Worm (Caenorhabditis elegans) whole organism, L1 larva: ENCODE results near the gene nhr-232.

Experiments
- C04F5.9 ChIP-seq: sonication (generic microtip); optimal IDR thresholded peaks from 2 replicates; lab custom pipeline; 2016; ENCODE audit warnings: missing genetic modification characterization, missing compliant biosample characterization
- C16A3.4 ChIP-seq: fragments of 150-350 bp; optimal IDR thresholded peaks from 2 replicates; lab custom pipeline; 2014; ENCODE audit warnings: missing biosample characterization, missing genetic modification characterization
- Y116A8C.19 ChIP-seq: sonication (generic microtip); optimal IDR thresholded peaks from 2 replicates; lab custom pipeline; 2016; ENCODE audit warnings: missing compliant biosample characterization, missing genetic modification characterization, borderline replicate concordance
- alr-1 ChIP-seq: fragments of 200-800 bp; sonication (Bioruptor generic); optimal IDR thresholded peaks from 2 replicates; lab custom pipeline; 2018; ENCODE audit warnings: borderline replicate concordance, mild to moderate bottlenecking, missing genetic modification characterization, missing compliant biosample characterization
- ceh-63 ChIP-seq: fragments of 200-800 bp; sonication (Bioruptor generic); optimal IDR thresholded peaks from 2 replicates; lab custom pipeline; 2018; ENCODE audit warnings: mild to moderate bottlenecking, missing genetic modification characterization, missing compliant biosample characterization
- ceh-8 ChIP-seq: fragments of 200-800 bp; sonication (Bioruptor generic); optimal IDR thresholded peaks from 2 replicates; lab custom pipeline; 2018; ENCODE audit warnings: mild to moderate bottlenecking, missing genetic modification characterization, moderate library complexity, missing compliant biosample characterization
- ceh-88 ChIP-seq: fragments of 200-800 bp; sonication (Bioruptor generic); IDR thresholded peaks from 2 replicates; pipeline ENCODE4 v1.3.6; 2022; ENCODE audit warnings: missing genetic modification characterization, missing compliant biosample characterization
- ces-1 ChIP-seq: fragments of 150-350 bp; optimal IDR thresholded peaks from 2 replicates; lab custom pipeline; 2014; ENCODE audit warnings: missing biosample characterization, missing genetic modification reagents, missing genetic modification characterization
- dpl-1 ChIP-seq, 3 experiments: fragments of 150-350 bp in 2 of 3; sonication (generic microtip) in 1 of 3; optimal IDR thresholded peaks; 2 replicates each; lab custom pipeline; 2014 to 2017; ENCODE audit warnings: missing biosample characterization in 3 of 3, missing genetic modification characterization in 3 of 3, missing genetic modification reagents in 3 of 3
- efl-1 ChIP-seq, 4 experiments: fragments of 150-350 bp; optimal IDR thresholded peaks in 3 of 4; peaks in 1 of 4; 1 replicate in 1 of 4; 2 replicates in 3 of 4; lab custom pipeline; 2014; ENCODE audit warnings: missing biosample characterization in 2 of 4, missing genetic modification characterization in 2 of 4, missing genetic modification reagents in 2 of 4
- efl-3 ChIP-seq: fragments of 200-800 bp; sonication (Bioruptor generic); optimal IDR thresholded peaks from 2 replicates; lab custom pipeline; 2018; ENCODE audit warnings: mild to moderate bottlenecking, missing genetic modification characterization, missing compliant biosample characterization
- elt-2 ChIP-seq: sonication (generic microtip); optimal IDR thresholded peaks from 2 replicates; lab custom pipeline; 2016; ENCODE audit warnings: missing genetic modification characterization, mild to moderate bottlenecking, inconsistent platforms, missing compliant biosample characterization, missing genetic modification reagents
- fkh-4 ChIP-seq: sonication (generic microtip); optimal IDR thresholded peaks from 2 replicates; lab custom pipeline; 2016; ENCODE audit warnings: missing compliant biosample characterization, missing genetic modification characterization, borderline replicate concordance
- fkh-8 ChIP-seq: sonication (generic microtip); optimal IDR thresholded peaks from 2 replicates; lab custom pipeline; 2016; ENCODE audit warnings: mild to moderate bottlenecking, missing genetic modification characterization, missing compliant biosample characterization
- fos-1 ChIP-seq: fragments of 150-350 bp; optimal IDR thresholded peaks from 2 replicates; lab custom pipeline; 2014; ENCODE audit warnings: missing biosample characterization, missing genetic modification characterization
- grh-1 ChIP-seq: fragments of 200-800 bp; sonication (Bioruptor generic); IDR thresholded peaks from 2 replicates; pipeline ENCODE4 v1.3.6; 2022; ENCODE audit warnings: missing genetic modification reagents, missing genetic modification characterization, missing compliant biosample characterization
- lin-13 ChIP-seq: fragments of 150-350 bp; optimal IDR thresholded peaks from 2 replicates; lab custom pipeline; 2014; ENCODE audit warnings: missing biosample characterization, missing genetic modification reagents, missing genetic modification characterization
- lin-15B ChIP-seq: fragments of 150-350 bp; sonication (generic microtip); optimal IDR thresholded peaks from 3 replicates; lab custom pipeline; 2014; ENCODE audit warnings: missing biosample characterization, missing genetic modification characterization
- lin-35 ChIP-seq, 2 experiments: fragments of 150-350 bp; optimal IDR thresholded peaks; 2 replicates each; lab custom pipeline; 2014; ENCODE audit warnings: missing biosample characterization in 2 of 2, missing genetic modification characterization in 2 of 2, missing genetic modification reagents in 2 of 2
- lin-39 ChIP-seq: fragments of 150-350 bp; optimal IDR thresholded peaks from 2 replicates; lab custom pipeline; 2014; ENCODE audit warnings: missing biosample characterization, missing genetic modification reagents, missing genetic modification characterization
- lir-3 ChIP-seq: sonication (generic microtip); optimal IDR thresholded peaks from 2 replicates; lab custom pipeline; 2016; ENCODE audit warnings: mild to moderate bottlenecking, missing genetic modification characterization, moderate library complexity, missing compliant biosample characterization; ENCODE audit not compliant: poor library complexity
- lsy-2 ChIP-seq, 2 experiments: fragments of 150-350 bp; optimal IDR thresholded peaks; 2 replicates each; lab custom pipeline; 2014; ENCODE audit warnings: missing biosample characterization in 2 of 2, missing genetic modification characterization in 2 of 2
- mab-9 ChIP-seq: fragments of 200-800 bp; sonication (Bioruptor generic); IDR thresholded peaks from 2 replicates; pipeline ENCODE4 v1.3.6; 2022; ENCODE audit warnings: missing genetic modification reagents, missing genetic modification characterization, missing compliant biosample characterization
- mdl-1 ChIP-seq, 2 experiments: fragments of 150-350 bp; optimal IDR thresholded peaks; 2 replicates each; lab custom pipeline; 2014 to 2017; ENCODE audit warnings: missing biosample characterization in 2 of 2, missing genetic modification characterization in 2 of 2, inconsistent platforms in 1 of 2
- mef-2 ChIP-seq: fragments of 150-350 bp; optimal IDR thresholded peaks from 2 replicates; lab custom pipeline; 2014; ENCODE audit warnings: missing biosample characterization, missing genetic modification characterization
- nhr-11 ChIP-seq: fragments of 150-350 bp; optimal IDR thresholded peaks from 2 replicates; lab custom pipeline; 2014; ENCODE audit warnings: missing biosample characterization, missing genetic modification characterization
- nhr-12 ChIP-seq: sonication (generic microtip); optimal IDR thresholded peaks from 2 replicates; lab custom pipeline; 2017; ENCODE audit warnings: missing biosample characterization, missing genetic modification characterization
- nhr-19 ChIP-seq: fragments of 200-800 bp; sonication (Bioruptor generic); conservative IDR thresholded peaks from 2 replicates; pipeline ENCODE4 v1.3.6; 2022; ENCODE audit warnings: missing genetic modification characterization, missing compliant biosample characterization
- nhr-237 ChIP-seq: fragments of 150-350 bp; optimal IDR thresholded peaks from 2 replicates; lab custom pipeline; 2014; ENCODE audit warnings: missing biosample characterization, missing genetic modification characterization
- nhr-76 ChIP-seq: sonication (generic microtip); optimal IDR thresholded peaks from 2 replicates; lab custom pipeline; 2017; ENCODE audit warnings: missing biosample characterization, missing genetic modification characterization
- nhr-77 ChIP-seq: fragments of 150-350 bp; optimal IDR thresholded peaks from 2 replicates; lab custom pipeline; 2014; ENCODE audit warnings: missing biosample characterization, missing genetic modification characterization
- nhr-84 ChIP-seq: sonication (generic microtip); optimal IDR thresholded peaks from 2 replicates; lab custom pipeline; 2017; ENCODE audit warnings: missing biosample characterization, missing genetic modification characterization
- nhr-85 ChIP-seq: sonication (generic microtip); peaks from one replicate; lab custom pipeline; 2016; ENCODE audit warnings: missing genetic modification characterization, inconsistent platforms, missing compliant biosample characterization
- nhr-90 ChIP-seq: sonication (generic microtip); optimal IDR thresholded peaks from 2 replicates; lab custom pipeline; 2016; ENCODE audit warnings: mild to moderate bottlenecking, missing genetic modification characterization, missing compliant biosample characterization; ENCODE audit not compliant: poor library complexity
- pax-3 ChIP-seq: fragments of 200-800 bp; sonication (Bioruptor generic); optimal IDR thresholded peaks from 2 replicates; lab custom pipeline; 2018; ENCODE audit warnings: mild to moderate bottlenecking, missing genetic modification characterization, moderate library complexity, missing compliant biosample characterization
- rnt-1 ChIP-seq: sonication (generic microtip); optimal IDR thresholded peaks from 2 replicates; lab custom pipeline; 2016; ENCODE audit warnings: mild to moderate bottlenecking, missing genetic modification characterization, moderate library complexity, missing compliant biosample characterization
- skn-1 ChIP-seq: fragments of 150-350 bp; optimal IDR thresholded peaks from 2 replicates; lab custom pipeline; 2014; ENCODE audit warnings: missing biosample characterization, missing genetic modification characterization
- snu-23 ChIP-seq: sonication (generic microtip); optimal IDR thresholded peaks from 2 replicates; lab custom pipeline; 2016; ENCODE audit warnings: missing genetic modification characterization, missing compliant biosample characterization
- swsn-7 ChIP-seq: sonication (generic microtip); optimal IDR thresholded peaks from 2 replicates; lab custom pipeline; 2016; ENCODE audit warnings: missing genetic modification characterization, missing compliant biosample characterization
- tbx-2 ChIP-seq: sonication (generic microtip); optimal IDR thresholded peaks from 2 replicates; lab custom pipeline; 2016; ENCODE audit warnings: missing genetic modification characterization, missing compliant biosample characterization
- tlp-1 ChIP-seq: fragments of 150-350 bp; optimal IDR thresholded peaks from 2 replicates; lab custom pipeline; 2014; ENCODE audit warnings: missing biosample characterization, missing genetic modification characterization
- unc-130 ChIP-seq: fragments of 150-350 bp; optimal IDR thresholded peaks from 2 replicates; lab custom pipeline; 2017; ENCODE audit warnings: missing biosample characterization, missing genetic modification characterization, inconsistent platforms
- unc-30 ChIP-seq: sonication (generic microtip); optimal IDR thresholded peaks from 2 replicates; lab custom pipeline; 2017; ENCODE audit warnings: missing biosample characterization, missing genetic modification characterization
- unc-62 ChIP-seq: fragments of 150-350 bp; optimal IDR thresholded peaks from 2 replicates; lab custom pipeline; 2014; ENCODE audit warnings: missing biosample characterization, missing genetic modification reagents, missing genetic modification characterization
- unc-86 ChIP-seq: sonication (generic microtip); optimal IDR thresholded peaks from 2 replicates; lab custom pipeline; 2016; ENCODE audit warnings: missing genetic modification characterization, missing compliant biosample characterization
- unc-98 ChIP-seq: fragments of 200-800 bp; sonication (Bioruptor generic); IDR thresholded peaks from 2 replicates; pipeline ENCODE4 v1.3.6; 2022; ENCODE audit warnings: missing genetic modification characterization, missing compliant biosample characterization
- vab-15 ChIP-seq: sonication (generic microtip); optimal IDR thresholded peaks from 2 replicates; lab custom pipeline; 2017; ENCODE audit warnings: missing genotype, mild to moderate bottlenecking, missing genetic modification characterization, missing compliant biosample characterization
- xbp-1 ChIP-seq: sonication (generic microtip); optimal IDR thresholded peaks from 2 replicates; lab custom pipeline; 2016; ENCODE audit warnings: missing genetic modification characterization, missing compliant biosample characterization

nhr-232 gene

ce11 chrV:10237171-10237570 lies 18.8 kb upstream of the nhr-232 start:
- TF ChIP-seq unc-86 (no peak), ceh-63 (GFP tag; lab: Kevin White, UChicago) (no peak), pax-3 (no peak), mab-9 (GFP tag; lab: Robert Waterston, UW) (no peak), nhr-237 (tag; lab: Kevin White, UChicago) (no peak), alr-1 (tag; lab: Kevin White, UChicago) (no peak), grh-1 (GFP tag; lab: Robert Waterston, UW) (no peak), tlp-1 (tag; lab: Kevin White, UChicago) (no peak), xbp-1 (no peak), vab-15 (no peak), lin-35 (GFP tag; optimal IDR thresholded peaks at IDR 0.05; lab: Kevin White, UChicago) (no peak), lir-3 (tag; lab: Kevin White, UChicago) (no peak), lin-13 (GFP tag; lab: Kevin White, UChicago) (no peak), mdl-1 (tag; optimal IDR thresholded peaks at IDR 0.05; lab: Kevin White, UChicago) (no peak), efl-3 (GFP tag; lab: Kevin White, UChicago) (no peak), mef-2 (tag; lab: Kevin White, UChicago) (no peak), elt-2 (tag; lab: Kevin White, UChicago) (no peak), unc-30 (no peak)

- peak; percentile 53 for TF ChIP-seq nhr-85
- TF ChIP-seq efl-1 (optimal IDR thresholded peaks at IDR 0.05; lab: Kevin White, UChicago): no peak
- peak in 1 of 2 experiments; percentile 11 for TF ChIP-seq efl-1 (GFP tag; optimal IDR thresholded peaks at IDR 0.05 in 1 of 2; lab: Kevin White, UChicago)
- no peak for TF ChIP-seq nhr-90 (tag; lab: Kevin White, UChicago)
- TF ChIP-seq rnt-1 (tag; lab: Kevin White, UChicago): no peak
These were observed 18.0 kb upstream of the nhr-232 start for ce11 chrV:10237959-10238444.

DNA sequence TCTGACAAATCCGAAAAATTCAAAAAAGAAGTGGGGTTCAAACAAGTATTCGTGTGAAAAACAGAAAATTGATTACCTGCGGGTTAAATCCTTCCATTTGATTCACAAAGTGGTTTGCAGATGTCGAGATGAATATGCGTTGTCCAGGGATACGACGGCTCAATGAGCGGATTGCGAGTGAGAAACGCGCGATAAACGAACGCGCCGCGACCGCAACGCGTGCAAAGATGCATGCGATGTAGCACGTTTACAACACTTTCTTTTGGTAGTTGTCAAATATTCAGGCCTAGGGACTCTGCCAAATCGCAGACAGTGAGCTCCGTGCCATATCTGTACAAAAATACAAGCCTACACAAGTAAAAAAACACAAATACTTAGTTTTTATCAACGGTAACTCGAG lies 17.3 kb upstream of the nhr-232 start, which contains the start of gene fubl-1:
Gene fubl-1 (minus strand): TSS at position 202 of the 400 bp plus-strand sequence.
- TF ChIP-seq dpl-1 (GFP tag; optimal IDR thresholded peaks at IDR 0.05; lab: Kevin White, UChicago) (peak in 2 of 3 experiments; percentile 41 to 62), lin-39 (tag; lab: Kevin White, UChicago) (no peak), skn-1 (tag; lab: Kevin White, UChicago) (peak; percentile 28), fkh-8 (tag; lab: Kevin White, UChicago) (peak; percentile 74), fos-1 (no peak), ceh-8 (GFP tag; lab: Kevin White, UChicago) (no peak), nhr-76 (tag; lab: Kevin White, UChicago) (no peak), unc-62 (GFP tag; lab: Kevin White, UChicago) (no peak), vab-15 (no peak), pax-3 (no peak), Y116A8C.19 (tag; lab: Kevin White, UChicago) (no peak), ceh-88 (GFP tag; lab: Robert Waterston, UW) (no peak), nhr-19 (GFP tag; lab: Robert Waterston, UW) (no peak), alr-1 (tag; lab: Kevin White, UChicago) (no peak), nhr-237 (tag; lab: Kevin White, UChicago) (no peak), lin-35 (GFP tag; optimal IDR thresholded peaks at IDR 0.05; lab: Kevin White, UChicago) (peak; percentile 50 to 64), efl-3 (GFP tag; lab: Kevin White, UChicago) (no peak), lsy-2 (tag; optimal IDR thresholded peaks at IDR 0.05; lab: Kevin White, UChicago) (peak; percentile 9 to 58), swsn-7 (tag; lab: Kevin White, UChicago) (no peak), unc-98 (no peak), tbx-2 (tag; lab: Kevin White, UChicago) (no peak), ces-1 (no peak), C16A3.4 (peak; percentile 8), nhr-84 (tag; lab: Kevin White, UChicago) (no peak), C04F5.9 (tag; lab: Kevin White, UChicago) (no peak), nhr-12 (tag; lab: Kevin White, UChicago) (no peak), unc-30 (no peak), mab-9 (GFP tag; lab: Robert Waterston, UW) (no peak), snu-23 (peak; percentile 18), lin-15B (tag; lab: Kevin White, UChicago) (peak; percentile 55), fkh-4 (tag; lab: Kevin White, UChicago) (no peak), xbp-1 (peak; percentile 10), unc-130 (tag; lab: Kevin White, UChicago) (no peak), nhr-77 (no peak), nhr-11 (tag; lab: Kevin White, UChicago) (no peak)
